Worm (Caenorhabditis elegans): ENCODE measurements around the gene irld-67.

- no peak for TF ChIP-seq ceh-82 (tag; optimal IDR thresholded peaks at IDR 0.05)
- no peak for TF ChIP-seq nhr-28 (tag; optimal IDR thresholded peaks at IDR 0.05)
- no peak for TF ChIP-seq unc-39 (tag; optimal IDR thresholded peaks at IDR 0.05)
- TF ChIP-seq unc-130 (GFP tag; optimal IDR thresholded peaks at IDR 0.05): no peak
- TF ChIP-seq lin-15B (tag; optimal IDR thresholded peaks at IDR 0.05): no peak
- no peak for TF ChIP-seq R02D3.7 (tag; optimal IDR thresholded peaks at IDR 0.05)
- TF ChIP-seq ZK546.5 (tag; optimal IDR thresholded peaks at IDR 0.05): no peak
- no peak for TF ChIP-seq nhr-25 (tag; optimal IDR thresholded peaks at IDR 0.05; ENCODE audit: borderline replicate concordance, insufficient read depth)
- TF ChIP-seq aly-2 (tag; optimal IDR thresholded peaks at IDR 0.05): no peak
- TF ChIP-seq zip-2 (tag; optimal IDR thresholded peaks at IDR 0.05): no peak
- no peak for TF ChIP-seq mep-1 (tag; optimal IDR thresholded peaks at IDR 0.05)
- no peak for TF ChIP-seq pqm-1 (tag; optimal IDR thresholded peaks at IDR 0.05)
- no peak for TF ChIP-seq arid-1 (GFP tag; conservative IDR thresholded peaks at IDR 0.05)
These were observed 30.5 kb downstream of the irld-67 start for ce11 chrII:2903748-2904147.
